Worm (Caenorhabditis elegans): ENCODE measurements around the gene srw-23.

DNA sequence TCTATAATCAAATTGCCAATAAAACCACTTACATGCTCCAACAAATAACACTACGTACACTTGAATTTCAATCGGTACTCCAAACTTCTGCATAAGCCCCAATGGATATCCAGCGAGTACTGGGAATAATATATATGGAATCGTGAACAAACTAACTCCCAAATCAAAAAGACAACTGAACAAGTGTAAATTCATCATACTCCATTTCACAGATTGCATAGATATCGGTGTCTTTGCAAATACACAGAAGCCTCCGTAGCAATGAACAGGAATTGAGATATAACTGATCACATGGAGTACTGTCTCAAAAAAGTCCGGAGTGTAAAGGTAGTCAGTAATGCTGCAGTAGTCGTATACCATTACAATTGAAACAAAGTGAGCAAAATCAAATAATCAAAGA, 44.3 kb upstream of the srw-23 start, which contains the start of gene srh-214:
- TF ChIP-seq snpc-4 (GFP tag; optimal IDR thresholded peaks at IDR 0.05) = no peak
- TF ChIP-seq snpc-4 (tag; optimal IDR thresholded peaks at IDR 0.05) = no peak
- TF ChIP-seq F33H1.4 (GFP tag; IDR thresholded peaks at IDR 0.05) = no peak
- no peak for TF ChIP-seq ama-1 (optimal IDR thresholded peaks at IDR 0.05)
- no peak for TF ChIP-seq ama-1 (GFP tag; optimal IDR thresholded peaks at IDR 0.05)
